Worm (Caenorhabditis elegans): ENCODE data around the gene nlp-21.

DNA sequence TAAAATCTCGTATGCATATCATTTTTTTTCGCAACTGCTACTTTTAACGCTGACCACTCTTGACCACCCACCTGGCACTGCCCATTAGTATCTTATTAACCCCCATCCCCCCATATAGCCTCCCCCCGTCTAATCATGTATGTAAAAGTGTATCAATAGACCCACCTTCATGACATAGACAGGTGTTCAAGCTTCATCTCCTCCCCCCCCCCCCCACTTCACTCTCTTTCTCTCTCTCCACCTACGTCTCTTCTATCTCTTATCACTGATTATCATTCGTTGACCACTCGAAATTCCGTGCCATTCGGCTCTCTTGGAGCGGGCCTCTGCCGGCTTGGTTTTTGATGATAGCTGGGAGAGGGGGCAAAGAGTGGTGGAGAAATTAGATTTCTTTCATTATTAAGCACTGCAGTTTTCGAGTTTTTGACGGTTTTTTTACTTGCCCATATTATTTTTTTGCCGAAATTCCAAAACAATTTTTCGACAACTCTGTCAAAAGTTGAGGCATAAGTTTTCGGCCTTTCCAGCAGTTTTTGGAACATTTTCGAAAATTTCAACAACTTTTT lies 37.2 kb downstream of the nlp-21 start:
- TF ChIP-seq cog-1 (tag; optimal IDR thresholded peaks at IDR 0.05) = no peak
- no peak for TF ChIP-seq ref-1 (GFP tag; conservative IDR thresholded peaks at IDR 0.05)
- TF ChIP-seq ztf-23 (GFP tag; IDR thresholded peaks at IDR 0.05) = no peak
- no peak for TF ChIP-seq flt-1 (GFP tag; IDR thresholded peaks at IDR 0.05)
- TF ChIP-seq T22C8.4 (GFP tag; IDR thresholded peaks at IDR 0.05) = no peak
